Worm (Caenorhabditis elegans) whole organism, L4 larva: Measurements from ENCODE around the gene flp-12.

ENCODE experiments used
- F26F4.8 ChIP-seq: fragments of 200-800 bp; sonication (Bioruptor generic); conservative IDR thresholded peaks from 2 replicates; pipeline ENCODE4 v1.3.6; 2022; ENCODE audit warnings: missing genetic modification characterization, missing compliant biosample characterization
- F44E2.7 ChIP-seq: fragments of 200-800 bp; sonication (Bioruptor generic); IDR thresholded peaks from 2 replicates; pipeline ENCODE4 v2.1.2; 2022; ENCODE audit warnings: missing genetic modification characterization, missing compliant biosample characterization
- F49E8.2 ChIP-seq: sonication (generic microtip); optimal IDR thresholded peaks from 2 replicates; lab custom pipeline; 2016; ENCODE audit warnings: missing compliant biosample characterization, mild to moderate bottlenecking, missing genetic modification characterization, borderline replicate concordance
- R02D3.7 ChIP-seq: fragments of 150-350 bp; sonication (generic microtip); optimal IDR thresholded peaks from 3 replicates; lab custom pipeline; 2014; ENCODE audit warnings: missing biosample characterization, missing genetic modification characterization
- aha-1 ChIP-seq: fragments of 150-350 bp; peaks from one replicate; lab custom pipeline; 2014; ENCODE audit warnings: missing biosample characterization, missing genetic modification characterization
- aly-2 ChIP-seq: sonication (generic microtip); optimal IDR thresholded peaks from 2 replicates; lab custom pipeline; 2018; ENCODE audit warnings: missing biosample characterization, missing genetic modification characterization
- arid-1 ChIP-seq: fragments of 200-800 bp; sonication (Bioruptor generic); conservative IDR thresholded peaks from 2 replicates; pipeline ENCODE4 v1.3.6; 2022; ENCODE audit warnings: missing genetic modification reagents, missing genetic modification characterization, missing compliant biosample characterization
- attf-4 ChIP-seq: sonication (generic microtip); optimal IDR thresholded peaks from 3 replicates; lab custom pipeline; 2017; ENCODE audit warnings: missing biosample characterization, missing genetic modification characterization
- ces-1 ChIP-seq: fragments of 150-350 bp; sonication (generic microtip); optimal IDR thresholded peaks from 4 replicates; lab custom pipeline; 2014; ENCODE audit warnings: missing biosample characterization, missing genetic modification reagents, missing genetic modification characterization
- ctbp-1 ChIP-seq: fragments of 200-800 bp; sonication (Bioruptor generic); IDR thresholded peaks from 2 replicates; pipeline ENCODE4 v1.3.6; 2022; ENCODE audit warnings: missing genetic modification reagents, missing genetic modification characterization, missing compliant biosample characterization
- daf-12 ChIP-seq: fragments of 150-350 bp; optimal IDR thresholded peaks from 2 replicates; lab custom pipeline; 2014; ENCODE audit warnings: missing biosample characterization, missing genetic modification reagents, missing genetic modification characterization
- dmd-8 ChIP-seq: fragments of 200-800 bp; sonication (Bioruptor generic); IDR thresholded peaks from 2 replicates; pipeline ENCODE4 v1.3.6; 2022; ENCODE audit warnings: missing genetic modification characterization, missing compliant biosample characterization
- dve-1 ChIP-seq: sonication (generic microtip); optimal IDR thresholded peaks from 2 replicates; lab custom pipeline; 2017; ENCODE audit warnings: antibody characterized with exemption, mild to moderate bottlenecking, missing genetic modification characterization, missing compliant biosample characterization; ENCODE audit not compliant: insufficient read depth
- egl-27 ChIP-seq: sonication (generic microtip); optimal IDR thresholded peaks from 3 replicates; lab custom pipeline; 2017; ENCODE audit warnings: missing biosample characterization, missing genetic modification reagents, missing genetic modification characterization
- egl-43 ChIP-seq: fragments of 200-800 bp; sonication (Bioruptor generic); IDR thresholded peaks from 2 replicates; pipeline ENCODE4 v1.3.6; 2022; ENCODE audit warnings: missing genetic modification reagents, missing genetic modification characterization, missing compliant biosample characterization
- fkh-10 ChIP-seq: fragments of 150-350 bp; optimal IDR thresholded peaks from 2 replicates; lab custom pipeline; 2014; ENCODE audit warnings: missing biosample characterization, missing genetic modification reagents, missing genetic modification characterization
- fos-1 ChIP-seq: fragments of 150-350 bp; optimal IDR thresholded peaks from 2 replicates; lab custom pipeline; 2014; ENCODE audit warnings: missing biosample characterization, missing genetic modification characterization
- hif-1 ChIP-seq, 2 experiments: sonication (generic microtip); optimal IDR thresholded peaks; 2 replicates each; lab custom pipeline; 2016 to 2017; ENCODE audit warnings: missing compliant biosample characterization in 2 of 2, missing genetic modification characterization in 2 of 2, missing genetic modification reagents in 2 of 2, missing genotype in 2 of 2, mild to moderate bottlenecking in 1 of 2
- hlh-11 ChIP-seq: fragments of 200-800 bp; sonication (Bioruptor generic); optimal IDR thresholded peaks from 2 replicates; lab custom pipeline; 2018; ENCODE audit warnings: mild to moderate bottlenecking, missing genetic modification characterization, missing compliant biosample characterization
- hlh-30 ChIP-seq: sonication (generic microtip); optimal IDR thresholded peaks from 2 replicates; lab custom pipeline; 2017; ENCODE audit warnings: antibody characterized with exemption, mild to moderate bottlenecking, missing genetic modification characterization, missing compliant biosample characterization; ENCODE audit not compliant: insufficient read depth
- jun-1 ChIP-seq: fragments of 150-350 bp; optimal IDR thresholded peaks from 2 replicates; lab custom pipeline; 2014; ENCODE audit warnings: missing biosample characterization, missing genetic modification reagents, missing genetic modification characterization
- lsy-2 ChIP-seq, 2 experiments: fragments of 150-350 bp in 1 of 2; sonication (generic microtip) in 1 of 2; optimal IDR thresholded peaks; 2 replicates each; lab custom pipeline; 2014 to 2017; ENCODE audit warnings: missing biosample characterization in 2 of 2, missing genetic modification characterization in 2 of 2
- mes-2 ChIP-seq: sonication (generic microtip); optimal IDR thresholded peaks from 2 replicates; lab custom pipeline; 2016; ENCODE audit warnings: missing genotype, mild to moderate bottlenecking, missing genetic modification characterization, missing compliant biosample characterization; ENCODE audit not compliant: poor library complexity, severe bottlenecking
- mxl-2 ChIP-seq: fragments of 200-800 bp; sonication (Bioruptor generic); conservative IDR thresholded peaks from 2 replicates; pipeline ENCODE4 v1.3.6; 2022; ENCODE audit warnings: missing genetic modification reagents, missing genetic modification characterization, missing compliant biosample characterization
- mxl-3 ChIP-seq: fragments of 200-800 bp; sonication (Bioruptor generic); optimal IDR thresholded peaks from 2 replicates; lab custom pipeline; 2018; ENCODE audit warnings: mild to moderate bottlenecking, missing genetic modification characterization, missing compliant biosample characterization
- nhr-10 ChIP-seq: fragments of 150-350 bp; optimal IDR thresholded peaks from 2 replicates; lab custom pipeline; 2014; ENCODE audit warnings: missing biosample characterization, missing genetic modification characterization
- nhr-102 ChIP-seq: sonication (generic microtip); optimal IDR thresholded peaks from 2 replicates; lab custom pipeline; 2016; ENCODE audit warnings: mild to moderate bottlenecking, missing genetic modification characterization, moderate library complexity, missing compliant biosample characterization
- nhr-111 ChIP-seq: fragments of 200-800 bp; sonication (Bioruptor generic); optimal IDR thresholded peaks from 2 replicates; lab custom pipeline; 2018; ENCODE audit warnings: mild to moderate bottlenecking, missing genetic modification characterization, missing compliant biosample characterization
- nhr-28 ChIP-seq: fragments of 150-350 bp; optimal IDR thresholded peaks from 2 replicates; lab custom pipeline; 2014; ENCODE audit warnings: missing biosample characterization, missing genetic modification characterization
- nhr-41 ChIP-seq: fragments of 200-800 bp; sonication (Bioruptor generic); IDR thresholded peaks from 2 replicates; pipeline ENCODE4 v1.3.6; 2022; ENCODE audit warnings: missing genetic modification reagents, missing genetic modification characterization, missing compliant biosample characterization
- nhr-48 ChIP-seq: sonication (generic microtip); optimal IDR thresholded peaks from 2 replicates; lab custom pipeline; 2016; ENCODE audit warnings: mild to moderate bottlenecking, missing genetic modification characterization, missing compliant biosample characterization
- nhr-76 ChIP-seq: fragments of 150-350 bp; optimal IDR thresholded peaks from 2 replicates; lab custom pipeline; 2014; ENCODE audit warnings: missing biosample characterization, missing genetic modification characterization
- nhr-77 ChIP-seq: fragments of 150-350 bp; optimal IDR thresholded peaks from 2 replicates; lab custom pipeline; 2014; ENCODE audit warnings: missing biosample characterization, missing genetic modification characterization
- pha-4 ChIP-seq, 2 experiments: fragments of 150-350 bp in 1 of 2; fragments of 200-800 bp in 1 of 2; sonication (Bioruptor generic) in 1 of 2; IDR thresholded peaks in 1 of 2; optimal IDR thresholded peaks in 1 of 2; 2 replicates each; pipeline versions ENCODE4 v1.3.6 to Lab custom; 2014 to 2022; ENCODE audit warnings: missing genetic modification characterization in 2 of 2, missing genetic modification reagents in 2 of 2, missing biosample characterization in 1 of 2, missing compliant biosample characterization in 1 of 2
- pqm-1 ChIP-seq: sonication (generic microtip); optimal IDR thresholded peaks from 2 replicates; lab custom pipeline; 2017; ENCODE audit warnings: missing biosample characterization, missing genetic modification characterization
- set-16 ChIP-seq: fragments of 200-800 bp; sonication (Bioruptor generic); IDR thresholded peaks from 2 replicates; pipeline ENCODE4 v1.3.6; 2022; ENCODE audit warnings: missing genetic modification reagents, missing genetic modification characterization, missing compliant biosample characterization

Gene flp-12

ce11 chrX:4550987-4551386 is 41.2 kb downstream of the flp-12 start:
- TF ChIP-seq egl-43: peak; percentile 57; the same call in 1 of the 2 replicates
- TF ChIP-seq set-16 (GFP tag; lab: Robert Waterston, UW): peak; percentile 47
- TF ChIP-seq mxl-2: no peak
- TF ChIP-seq nhr-28 (tag; lab: Kevin White, UChicago): peak; percentile 29
- peak; percentile 13 for TF ChIP-seq mxl-3 (GFP tag; lab: Kevin White, UChicago)
- peak; percentile 26 for TF ChIP-seq hlh-11
- TF ChIP-seq hlh-30 (tag; lab: Kevin White, UChicago): peak; percentile 19
- TF ChIP-seq F26F4.8 (GFP tag; lab: Robert Waterston, UW): no peak

DNA sequence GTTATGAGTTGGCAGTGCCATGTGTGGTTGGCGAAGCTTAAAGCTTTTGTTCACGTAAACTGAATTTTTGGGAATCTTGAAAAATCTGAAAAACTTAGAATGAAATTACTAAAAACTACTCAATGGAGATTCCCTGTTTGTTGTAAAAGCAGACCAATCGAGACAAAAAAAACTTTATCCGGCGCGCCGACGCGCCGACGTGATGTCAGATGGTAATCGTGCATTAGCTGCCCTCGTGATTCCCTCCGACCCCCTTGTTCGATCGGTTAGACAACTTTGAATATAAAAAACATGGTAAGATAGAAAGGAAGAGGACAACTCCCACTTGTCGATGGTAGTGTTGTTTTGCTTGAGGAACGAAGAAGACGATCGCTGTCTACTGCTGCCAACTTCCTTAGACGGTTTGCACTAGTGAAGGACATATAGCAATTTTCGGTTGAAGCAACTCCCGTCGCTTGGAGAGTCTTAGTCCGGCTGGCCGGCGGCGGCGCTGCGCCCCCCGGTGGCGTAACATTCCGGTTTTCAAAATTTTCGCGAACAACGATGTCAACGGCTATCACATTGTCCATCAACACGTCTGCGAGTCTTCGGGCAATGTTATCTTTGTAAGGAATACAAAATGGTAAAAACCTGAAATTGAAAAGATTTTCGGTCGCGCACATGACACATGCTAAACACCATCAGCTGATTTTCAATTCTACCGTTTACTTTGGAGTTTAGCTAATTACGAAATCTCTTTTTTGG is 42.1 kb downstream of the flp-12 start, which contains the start of gene C07A12.18:
Gene C07A12.18 (minus strand): TSS at position 51 of the 744 bp plus-strand sequence.
- TF ChIP-seq aha-1 (tag; lab: Kevin White, UChicago) (peak; percentile 77), lsy-2 (tag; optimal IDR thresholded peaks at IDR 0.05; lab: Kevin White, UChicago) (no peak), hlh-30 (tag; lab: Kevin White, UChicago) (peak; percentile 26), nhr-28 (tag; lab: Kevin White, UChicago) (peak; percentile 6)
- TF ChIP-seq, all 104 proteins: peak for 3

- TF ChIP-seq fkh-10 (GFP tag; lab: Kevin White, UChicago) (no peak), aly-2 (tag; lab: Kevin White, UChicago) (no peak), attf-4 (tag; lab: Kevin White, UChicago) (no peak), ces-1 (no peak), nhr-76 (tag; lab: Kevin White, UChicago) (no peak), mes-2 (tag; lab: Kevin White, UChicago) (no peak), hlh-11 (no peak), R02D3.7 (tag; lab: Kevin White, UChicago) (no peak), nhr-77 (tag; lab: Kevin White, UChicago) (no peak), nhr-102 (no peak), pqm-1 (tag; lab: Kevin White, UChicago) (no peak), dve-1 (tag; lab: Kevin White, UChicago) (no peak), F44E2.7 (GFP tag; lab: Robert Waterston, UW) (no peak), hif-1 (tag; optimal IDR thresholded peaks at IDR 0.05; lab: Kevin White, UChicago) (no peak), arid-1 (GFP tag; lab: Robert Waterston, UW) (no peak), nhr-48 (tag; lab: Kevin White, UChicago) (no peak)
Measured at ce11 chrX:4548929-4549328, 43.2 kb downstream of the flp-12 start.

DNA sequence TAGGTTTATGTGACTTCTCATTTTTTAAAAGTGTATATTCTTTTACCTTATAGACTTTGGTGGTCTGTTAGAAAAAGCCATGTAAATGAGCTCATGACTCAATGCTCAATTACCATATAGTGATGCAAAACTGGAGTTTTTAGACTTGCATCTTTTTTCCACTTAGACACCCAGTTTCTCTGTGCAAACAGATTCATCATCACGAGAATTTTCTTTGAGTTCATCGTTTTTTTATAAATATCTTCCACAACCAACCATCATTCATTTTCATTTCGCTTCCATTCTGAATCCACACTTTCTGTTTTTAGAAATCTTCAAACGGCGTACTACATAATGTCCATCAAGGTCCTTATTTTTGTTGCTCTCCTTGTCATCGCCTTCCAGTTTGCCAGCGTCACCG is 47.6 kb downstream of the flp-12 start, which contains the start of gene C07A12.2:
Gene C07A12.2 (plus strand): TSS at position 301 of the 400 bp plus-strand sequence.
- TF ChIP-seq lsy-2 (tag; optimal IDR thresholded peaks at IDR 0.05; lab: Kevin White, UChicago): no peak
- TF ChIP-seq fos-1 (tag; lab: Kevin White, UChicago): no peak
- no peak for TF ChIP-seq ctbp-1 (GFP tag; lab: Robert Waterston, UW)
- TF ChIP-seq pha-4 (GFP tag; IDR thresholded peaks at IDR 0.05; lab: Robert Waterston, UW): no peak
- no peak for TF ChIP-seq pha-4 (tag; optimal IDR thresholded peaks at IDR 0.05; lab: Kevin White, UChicago)
- TF ChIP-seq nhr-41 (GFP tag; lab: Robert Waterston, UW): no peak
- TF ChIP-seq daf-12 (tag; lab: Kevin White, UChicago): no peak
- TF ChIP-seq nhr-10 (tag; lab: Kevin White, UChicago): no peak
- TF ChIP-seq nhr-111 (GFP tag; lab: Kevin White, UChicago): no peak
- TF ChIP-seq F49E8.2: no peak
- TF ChIP-seq nhr-48 (tag; lab: Kevin White, UChicago): no peak
- no peak for TF ChIP-seq dmd-8 (GFP tag; lab: Robert Waterston, UW)
- no peak for TF ChIP-seq jun-1 (tag; lab: Kevin White, UChicago)
- TF ChIP-seq egl-27 (tag; lab: Kevin White, UChicago): no peak
